Worm (Caenorhabditis elegans) whole organism, early embryonic: ENCODE data around the gene Y110A2AL.1.

ENCODE experiments used
- B0310.2 ChIP-seq: sonication (generic microtip); optimal IDR thresholded peaks from 2 replicates; lab custom pipeline; 2016; ENCODE audit warnings: mild to moderate bottlenecking, missing genetic modification characterization, missing compliant biosample characterization
- tbx-37 ChIP-seq: fragments of 200-800 bp; sonication (Bioruptor generic); conservative IDR thresholded peaks from 2 replicates; pipeline ENCODE4 v1.3.6; 2022; ENCODE audit warnings: missing genetic modification reagents, missing genetic modification characterization, missing compliant biosample characterization

DNA sequence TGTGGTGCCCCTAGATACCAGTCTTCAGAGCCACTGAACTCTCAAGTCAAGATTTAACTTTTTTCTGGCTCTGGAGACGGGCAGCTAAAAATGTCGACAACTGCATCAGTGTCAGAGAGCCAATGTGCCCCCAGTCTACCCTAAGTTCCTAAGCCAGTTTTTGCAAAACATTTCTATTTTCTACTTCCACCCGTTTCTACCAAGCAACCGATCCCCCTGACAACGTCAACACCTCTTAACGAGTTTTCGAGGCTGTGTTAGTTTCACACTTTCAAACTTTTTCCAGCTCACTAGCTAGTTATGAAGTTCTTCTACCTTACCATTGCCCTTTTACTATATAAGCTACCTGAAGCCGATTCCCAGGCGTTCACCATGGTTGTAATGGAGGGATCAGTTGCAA, 10.7 kb upstream of the Y110A2AL.1 start, which contains the start of gene Y110A2AL.5:
- TF ChIP-seq tbx-37 (GFP tag; lab: Robert Waterston, UW), result no peak
- no peak for TF ChIP-seq B0310.2 (tag; lab: Kevin White, UChicago)
